Fruit fly (Drosophila melanogaster) whole organism, embryonic: ENCODE measurements around the gene Cnep1r2.

Source experiments
- B-H2 ChIP-seq: fragments of 200-800 bp; sonication (Bioruptor generic); optimal IDR thresholded peaks from 2 replicates; lab custom pipeline; 2018; ENCODE audit warnings: missing biosample characterization, mild to moderate bottlenecking, missing genetic modification characterization
- CG11504 ChIP-seq: fragments of 200-800 bp; sonication (Bioruptor generic); optimal IDR thresholded peaks from 3 replicates; lab custom pipeline; 2019; ENCODE audit warnings: missing biosample characterization, mild to moderate bottlenecking, missing genetic modification characterization, moderate library complexity
- CG11696 ChIP-seq: fragments of 200-800 bp; sonication (Bioruptor generic); IDR thresholded peaks from 2 replicates; pipeline ENCODE4 v1.3.6; 2022; ENCODE audit warnings: missing biosample characterization, missing genetic modification characterization
- CG12155 ChIP-seq: fragments of 200-800 bp; sonication (Bioruptor generic); optimal IDR thresholded peaks from 3 replicates; lab custom pipeline; 2016; ENCODE audit warnings: missing biosample characterization, missing genetic modification characterization
- CG1233 ChIP-seq: fragments of 200-800 bp; sonication (Bioruptor generic); optimal IDR thresholded peaks from 4 replicates; lab custom pipeline; 2018; ENCODE audit warnings: missing biosample characterization, mild to moderate bottlenecking, missing genetic modification characterization
- CG12659 ChIP-seq: fragments of 200-800 bp; sonication (Bioruptor generic); optimal IDR thresholded peaks from 3 replicates; lab custom pipeline; 2017; ENCODE audit warnings: mild to moderate bottlenecking, missing biosample characterization, missing genetic modification reagents, missing genetic modification characterization
- CG14014 ChIP-seq: fragments of 200-800 bp; sonication (Bioruptor generic); IDR thresholded peaks from 2 replicates; pipeline ENCODE4 v1.3.6; 2022; ENCODE audit warnings: missing biosample characterization, missing genetic modification characterization
- CG14710 ChIP-seq: fragments of 200-800 bp; sonication (Bioruptor generic); optimal IDR thresholded peaks from 3 replicates; lab custom pipeline; 2019; ENCODE audit warnings: missing biosample characterization, mild to moderate bottlenecking, missing genetic modification characterization, moderate library complexity
- CG16863 ChIP-seq: fragments of 200-800 bp; sonication (Bioruptor generic); optimal IDR thresholded peaks from 3 replicates; lab custom pipeline; 2016; ENCODE audit warnings: missing biosample characterization, missing genetic modification characterization
- CG17328 ChIP-seq: fragments of 200-800 bp; sonication (Bioruptor generic); IDR thresholded peaks from 2 replicates; pipeline ENCODE4 v1.3.6; 2022; ENCODE audit warnings: missing biosample characterization, missing genetic modification characterization
- CG17912 ChIP-seq: fragments of 200-800 bp; sonication (Bioruptor generic); optimal IDR thresholded peaks from 2 replicates; lab custom pipeline; 2018; ENCODE audit warnings: missing biosample characterization, mild to moderate bottlenecking, missing genetic modification characterization
- CG18011 ChIP-seq: fragments of 200-800 bp; sonication (Bioruptor generic); optimal IDR thresholded peaks from 2 replicates; lab custom pipeline; 2017; ENCODE audit warnings: missing biosample characterization, missing genetic modification characterization, mild to moderate bottlenecking, moderate library complexity, missing genotype
- CG2129 ChIP-seq: fragments of 200-800 bp; sonication (Bioruptor generic); IDR thresholded peaks from 2 replicates; pipeline ENCODE4 v1.3.6; 2022; ENCODE audit warnings: missing biosample characterization, missing genetic modification characterization; ENCODE audit not compliant: partially characterized antibody
- CG3163 ChIP-seq: fragments of 200-800 bp; sonication (Bioruptor generic); optimal IDR thresholded peaks from 3 replicates; lab custom pipeline; 2016; ENCODE audit warnings: missing biosample characterization, missing genetic modification characterization
- CG5180 ChIP-seq: fragments of 200-800 bp; sonication (Bioruptor generic); optimal IDR thresholded peaks from 3 replicates; lab custom pipeline; 2017; ENCODE audit warnings: missing biosample characterization, missing genetic modification characterization, mild to moderate bottlenecking, moderate library complexity, missing genetic modification reagents
- CG6813 ChIP-seq: fragments of 200-800 bp; sonication (Bioruptor generic); optimal IDR thresholded peaks from 2 replicates; lab custom pipeline; 2017; ENCODE audit warnings: missing biosample characterization, missing genetic modification characterization, mild to moderate bottlenecking, moderate library complexity, missing genetic modification reagents
- CG6854 ChIP-seq: fragments of 200-800 bp; sonication (Bioruptor generic); optimal IDR thresholded peaks from 3 replicates; lab custom pipeline; 2017; ENCODE audit warnings: missing biosample characterization, mild to moderate bottlenecking, missing genetic modification characterization
- CG7372 ChIP-seq: fragments of 200-800 bp; sonication (Bioruptor generic); IDR thresholded peaks from 2 replicates; pipeline ENCODE4 v1.3.6; 2022; ENCODE audit warnings: missing biosample characterization, missing genetic modification characterization
- CG7745 ChIP-seq: fragments of 200-800 bp; sonication (Bioruptor generic); optimal IDR thresholded peaks from 2 replicates; lab custom pipeline; 2018; ENCODE audit warnings: missing biosample characterization, mild to moderate bottlenecking, missing genetic modification characterization, moderate library complexity
- CG7928 ChIP-seq: fragments of 200-800 bp; sonication (Bioruptor generic); optimal IDR thresholded peaks from 2 replicates; lab custom pipeline; 2017; ENCODE audit warnings: missing biosample characterization, mild to moderate bottlenecking, missing genetic modification characterization
- CG7987 ChIP-seq: fragments of 200-800 bp; sonication (Bioruptor generic); optimal IDR thresholded peaks from 2 replicates; lab custom pipeline; 2018; ENCODE audit warnings: missing biosample characterization, mild to moderate bottlenecking, missing genetic modification characterization, moderate library complexity
- CkIIα-i1 ChIP-seq: fragments of 200-800 bp; sonication (Bioruptor generic); IDR thresholded peaks from 2 replicates; pipeline ENCODE4 v1.3.6; 2022; ENCODE audit warnings: missing biosample characterization, missing genetic modification characterization
- Dek ChIP-seq: fragments of 200-800 bp; sonication (Bioruptor generic); optimal IDR thresholded peaks from 3 replicates; lab custom pipeline; 2019; ENCODE audit warnings: missing biosample characterization, mild to moderate bottlenecking, missing genetic modification characterization, moderate library complexity
- Fer1 ChIP-seq: fragments of 200-800 bp; sonication (Bioruptor generic); optimal IDR thresholded peaks from 2 replicates; lab custom pipeline; 2017; ENCODE audit warnings: missing biosample characterization, mild to moderate bottlenecking, missing genetic modification characterization
- Hand ChIP-seq: fragments of 200-800 bp; sonication (Bioruptor generic); optimal IDR thresholded peaks from 2 replicates; lab custom pipeline; 2017; ENCODE audit warnings: mild to moderate bottlenecking, missing biosample characterization, missing genetic modification reagents, missing genetic modification characterization
- MESR4 ChIP-seq: fragments of 200-800 bp; sonication (Bioruptor generic); optimal IDR thresholded peaks from 2 replicates; lab custom pipeline; 2018; ENCODE audit warnings: missing biosample characterization, mild to moderate bottlenecking, missing genetic modification characterization, moderate library complexity
- Nf-YB ChIP-seq: fragments of 200-800 bp; sonication (Bioruptor generic); optimal IDR thresholded peaks from 3 replicates; lab custom pipeline; 2019; ENCODE audit warnings: missing biosample characterization, mild to moderate bottlenecking, missing genetic modification characterization, moderate library complexity
- Opbp ChIP-seq: fragments of 200-800 bp; sonication (Bioruptor generic); IDR thresholded peaks from 3 replicates; pipeline ENCODE4 v1.3.6; 2022; ENCODE audit warnings: missing biosample characterization, missing genetic modification characterization; ENCODE audit not compliant: partially characterized antibody
- PHDP ChIP-seq: fragments of 200-800 bp; sonication (Bioruptor generic); optimal IDR thresholded peaks from 3 replicates; lab custom pipeline; 2018; ENCODE audit warnings: missing biosample characterization, mild to moderate bottlenecking, missing genetic modification characterization, moderate library complexity
- Spps ChIP-seq: fragments of 200-800 bp; sonication (Bioruptor generic); optimal IDR thresholded peaks from 2 replicates; lab custom pipeline; 2018; ENCODE audit warnings: missing biosample characterization, mild to moderate bottlenecking, missing genetic modification characterization
- Trl ChIP-seq, 3 experiments: fragments of >200 bp in 2 of 3; fragments of 200-800 bp in 1 of 3; sonication (Bioruptor generic) in 1 of 3; optimal IDR thresholded peaks; 2 replicates in 1 of 3; 3 replicates in 2 of 3; lab custom pipeline; 2016 to 2017; ENCODE audit warnings: missing biosample characterization in 1 of 3, missing genetic modification characterization in 1 of 3
- ato ChIP-seq: fragments of 200-800 bp; sonication (Bioruptor generic); IDR thresholded peaks from 2 replicates; pipeline ENCODE4 v1.3.6; 2022; ENCODE audit warnings: missing biosample characterization, missing genetic modification characterization; ENCODE audit not compliant: partially characterized antibody
- cad ChIP-seq: fragments of >200 bp; optimal IDR thresholded peaks from 2 replicates; lab custom pipeline; 2017; ENCODE audit warnings: missing biosample characterization, missing genetic modification characterization
- ci ChIP-seq: fragments of 200-800 bp; sonication (Bioruptor generic); IDR thresholded peaks from 3 replicates; pipeline ENCODE4 v1.3.6; 2022; ENCODE audit warnings: missing biosample characterization, missing genetic modification characterization
- emc ChIP-seq: fragments of 200-800 bp; sonication (Bioruptor generic); optimal IDR thresholded peaks from 2 replicates; lab custom pipeline; 2016; ENCODE audit warnings: missing biosample characterization, missing genetic modification characterization
- grau ChIP-seq: fragments of 200-800 bp; optimal IDR thresholded peaks from 3 replicates; lab custom pipeline; 2019; ENCODE audit warnings: missing biosample characterization, mild to moderate bottlenecking, missing genetic modification characterization, moderate library complexity
- lab ChIP-seq: fragments of 200-800 bp; sonication (Bioruptor generic); optimal IDR thresholded peaks from 3 replicates; lab custom pipeline; 2017; ENCODE audit warnings: missing biosample characterization, missing genetic modification characterization, mild to moderate bottlenecking, moderate library complexity, missing genetic modification reagents
- mirr ChIP-seq: fragments of 200-800 bp; sonication (Bioruptor generic); optimal IDR thresholded peaks from 3 replicates; lab custom pipeline; 2018; ENCODE audit warnings: missing biosample characterization, mild to moderate bottlenecking, missing genetic modification characterization
- shn ChIP-seq: fragments of 200-800 bp; sonication (Bioruptor generic); optimal IDR thresholded peaks from 3 replicates; lab custom pipeline; 2016; ENCODE audit warnings: missing biosample characterization, missing genetic modification characterization
- so ChIP-seq: fragments of 200-800 bp; sonication (Bioruptor generic); IDR thresholded peaks from 3 replicates; pipeline ENCODE4 v1.3.6; 2022; ENCODE audit warnings: missing biosample characterization, missing genetic modification characterization
- tll ChIP-seq, 2 experiments: fragments of 200-800 bp in 1 of 2; fragments of >200 bp in 1 of 2; sonication (Bioruptor generic) in 1 of 2; optimal IDR thresholded peaks; 2 replicates each; lab custom pipeline; 2017 to 2019; ENCODE audit warnings: missing biosample characterization in 2 of 2, missing genetic modification characterization in 2 of 2, mild to moderate bottlenecking in 1 of 2, moderate library complexity in 1 of 2
- tna ChIP-seq: fragments of 200-800 bp; sonication (Bioruptor generic); IDR thresholded peaks from 2 replicates; pipeline ENCODE4 v1.3.6; 2022; ENCODE audit warnings: missing biosample characterization, missing genetic modification characterization; ENCODE audit not compliant: partially characterized antibody
- vfl ChIP-seq: fragments of 200-800 bp; sonication (Bioruptor generic); optimal IDR thresholded peaks from 2 replicates; lab custom pipeline; 2016; ENCODE audit warnings: missing biosample characterization, missing genetic modification characterization
- vvl ChIP-seq: fragments of 200-800 bp; sonication (Bioruptor generic); IDR thresholded peaks from 2 replicates; pipeline ENCODE4 v1.3.6; 2022; ENCODE audit warnings: missing biosample characterization, missing genetic modification characterization
- yki ChIP-seq: fragments of >200 bp; optimal IDR thresholded peaks from 3 replicates; lab custom pipeline; 2018
- z ChIP-seq: fragments of 200-800 bp; sonication (Bioruptor generic); IDR thresholded peaks from 3 replicates; pipeline ENCODE4 v1.3.6; 2022; ENCODE audit warnings: missing biosample characterization, missing genetic modification characterization
- zen2 ChIP-seq: fragments of 200-800 bp; sonication (Bioruptor generic); IDR thresholded peaks from 3 replicates; pipeline ENCODE4 v1.3.6; 2022; ENCODE audit warnings: missing biosample characterization, missing genetic modification characterization; ENCODE audit not compliant: partially characterized antibody
- zfh1 ChIP-seq: fragments of 200-800 bp; sonication (Bioruptor generic); IDR thresholded peaks from 3 replicates; pipeline ENCODE4 v1.3.6; 2022; ENCODE audit warnings: missing biosample characterization, missing genetic modification characterization

Gene Cnep1r2

DNA sequence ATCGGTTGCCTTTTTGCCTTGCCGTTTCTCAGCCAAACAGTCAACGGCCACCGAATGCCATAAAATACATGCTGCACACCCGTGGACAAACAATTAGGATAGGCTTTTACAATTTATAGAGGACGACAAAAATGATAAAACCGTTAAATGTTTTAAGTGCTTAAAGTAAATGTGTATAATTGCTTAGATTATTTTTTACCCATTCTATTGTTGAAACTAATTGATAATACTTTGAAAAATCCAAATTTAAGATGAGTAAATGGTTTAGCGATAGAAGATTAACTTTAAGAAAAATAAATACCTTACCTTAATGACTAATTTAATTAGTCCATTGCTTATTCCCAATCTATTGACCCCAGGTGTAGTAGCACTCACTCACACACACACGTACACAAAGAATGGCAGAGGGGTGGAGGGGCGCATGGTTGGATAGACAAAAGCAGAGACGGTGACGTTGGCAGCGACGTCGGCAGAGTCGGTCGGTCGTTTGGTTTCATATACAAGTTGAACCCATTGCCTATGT is 40.7 kb downstream of the Cnep1r2 start (continued):
- TF ChIP-seq CG7928, result peak; percentile 63
- peak; percentile 87 for TF ChIP-seq CG16863
- TF ChIP-seq yki, result peak; percentile 42
- TF ChIP-seq PHDP (tag; lab: Kevin White, UChicago), result peak; percentile 94
- peak; percentile 99 for TF ChIP-seq CG11696 (GFP tag; lab: Robert Waterston, UW)
- no peak for TF ChIP-seq ato
- TF ChIP-seq CG6854 (GFP tag; lab: Kevin White, UChicago), result peak; percentile 94
- TF ChIP-seq B-H2, result peak; percentile 84
- no peak for TF ChIP-seq tna
- TF ChIP-seq Hand, result peak; percentile 92
- TF ChIP-seq z, result peak; percentile 69; the same call in 1 of the 3 replicates
- TF ChIP-seq so (GFP tag; lab: Robert Waterston, UW), result peak; percentile 94; the same call in 2 of the 3 replicates
- TF ChIP-seq CG17912 (GFP tag; lab: Kevin White, UChicago), result peak; percentile 65
- no peak for TF ChIP-seq zen2 (GFP tag; lab: Robert Waterston, UW)
- peak; percentile 84 for TF ChIP-seq Spps
- 0 out of 2 replicates have a peak, but pooled peaks have one; percentile 43 for TF ChIP-seq CkIIα-i1 (GFP tag; lab: Robert Waterston, UW)
- peak; percentile 83 for TF ChIP-seq mirr (GFP tag; lab: Kevin White, UChicago)
- peak; percentile 89 for TF ChIP-seq CG6813 (GFP tag; lab: Kevin White, UChicago)
- TF ChIP-seq ci, result no peak; the same call in none of the 3 replicates
- TF ChIP-seq CG12659 (GFP tag; lab: Kevin White, UChicago), result peak; percentile 96
- TF ChIP-seq CG17328 (GFP tag; lab: Robert Waterston, UW), result peak; percentile 94
- peak; percentile 85 for TF ChIP-seq CG12155 (GFP tag; lab: Kevin White, UChicago)
- peak; percentile 79 for TF ChIP-seq shn
- peak; percentile 92 for TF ChIP-seq CG14014 (GFP tag; lab: Robert Waterston, UW)
- peak; percentile 96 for TF ChIP-seq lab (GFP tag; lab: Kevin White, UChicago)
- TF ChIP-seq emc (GFP tag; lab: Kevin White, UChicago), result peak; percentile 76
- peak; percentile 79 for TF ChIP-seq CG18011 (GFP tag; lab: Kevin White, UChicago)
- peak; percentile 95 for TF ChIP-seq grau (tag; lab: Kevin White, UChicago)
- TF ChIP-seq MESR4 (GFP tag; lab: Kevin White, UChicago), result peak; percentile 40
- TF ChIP-seq CG14710, result peak; percentile 95
- TF ChIP-seq Dek, result peak; percentile 95
- TF ChIP-seq CG11504 (tag; lab: Kevin White, UChicago), result peak; percentile 96
- peak; percentile 63 for TF ChIP-seq CG3163 (GFP tag; lab: Kevin White, UChicago)
- TF ChIP-seq Opbp (GFP tag; lab: Robert Waterston, UW), result no peak
- TF ChIP-seq vvl (GFP tag; lab: Robert Waterston, UW), result peak; percentile 97
- TF ChIP-seq zfh1 (GFP tag; lab: Robert Waterston, UW), result peak; percentile 87
- no peak for TF ChIP-seq Trl (optimal IDR thresholded peaks at IDR 0.05; lab: Kevin White, UChicago)
- TF ChIP-seq Trl (GFP tag; optimal IDR thresholded peaks at IDR 0.05; lab: Kevin White, UChicago), result peak; percentile 92
- TF ChIP-seq CG5180 (GFP tag; lab: Kevin White, UChicago), result peak; percentile 90
- no peak for TF ChIP-seq cad (GFP tag; lab: Kevin White, UChicago)
- peak; percentile 97 for TF ChIP-seq Fer1 (GFP tag; lab: Kevin White, UChicago)
- peak; percentile 85 for TF ChIP-seq Nf-YB (GFP tag; lab: Kevin White, UChicago)
- peak in 1 of 2 experiments; percentile 79 for TF ChIP-seq tll (GFP tag; optimal IDR thresholded peaks at IDR 0.05; lab: Kevin White, UChicago)
- TF ChIP-seq CG1233 (GFP tag; lab: Kevin White, UChicago), result peak; percentile 95
- TF ChIP-seq CG7372 (GFP tag; lab: Robert Waterston, UW), result peak; percentile 94
- no peak for TF ChIP-seq CG2129 (GFP tag; lab: Robert Waterston, UW)
- peak; percentile 77 for TF ChIP-seq vfl (GFP tag; lab: Kevin White, UChicago)
- peak; percentile 85 for TF ChIP-seq CG7987 (GFP tag; lab: Kevin White, UChicago)
- peak; percentile 22 for TF ChIP-seq CG7745 (tag; lab: Kevin White, UChicago)
